Fruit fly (Drosophila melanogaster) whole organism, prepupa: ENCODE results near the gene CG12506.
A peak's percentile ranks its signal among the peaks of the same experiment; 100 is the strongest.

ENCODE experiments used
- Blimp-1 ChIP-seq: fragments of 200-800 bp; sonication (Bioruptor generic); optimal IDR thresholded peaks from 3 replicates; lab custom pipeline; 2017; ENCODE audit warnings: missing biosample characterization, missing genetic modification characterization, mild to moderate bottlenecking, moderate library complexity, missing genetic modification reagents
- CG10631 ChIP-seq: fragments of 200-800 bp; sonication (Bioruptor generic); optimal IDR thresholded peaks from 2 replicates; lab custom pipeline; 2016; ENCODE audit warnings: missing biosample characterization, missing genetic modification characterization
- CG11294 ChIP-seq: fragments of 200-800 bp; sonication (Bioruptor generic); IDR thresholded peaks from 2 replicates; pipeline ENCODE4 v1.3.6; 2022; ENCODE audit warnings: missing biosample characterization, missing genetic modification characterization
- CG11762 ChIP-seq: fragments of 200-800 bp; sonication (Bioruptor generic); optimal IDR thresholded peaks from 3 replicates; lab custom pipeline; 2016; ENCODE audit warnings: missing biosample characterization, missing genetic modification characterization; ENCODE audit not compliant: insufficient read depth
- CG15336 ChIP-seq: fragments of 200-800 bp; sonication (Bioruptor generic); IDR thresholded peaks from 2 replicates; pipeline ENCODE4 v1.3.6; 2022; ENCODE audit warnings: missing biosample characterization, missing genetic modification characterization
- CG1621 ChIP-seq: fragments of 200-800 bp; sonication (Bioruptor generic); optimal IDR thresholded peaks from 3 replicates; lab custom pipeline; 2018; ENCODE audit warnings: missing biosample characterization, mild to moderate bottlenecking, missing genetic modification characterization
- CG16779 ChIP-seq: fragments of 200-800 bp; sonication (Bioruptor generic); optimal IDR thresholded peaks from 3 replicates; lab custom pipeline; 2017; ENCODE audit warnings: missing biosample characterization, mild to moderate bottlenecking, missing genetic modification characterization
- CG32006 ChIP-seq: fragments of 200-800 bp; sonication (Bioruptor generic); optimal IDR thresholded peaks from 3 replicates; lab custom pipeline; 2017; ENCODE audit warnings: missing biosample characterization, mild to moderate bottlenecking, missing genetic modification characterization
- CG3919 ChIP-seq: fragments of 200-800 bp; sonication (Bioruptor generic); optimal IDR thresholded peaks from 3 replicates; lab custom pipeline; 2016; ENCODE audit warnings: missing biosample characterization, missing genetic modification characterization
- CG4318 ChIP-seq: fragments of 200-800 bp; sonication (Bioruptor generic); optimal IDR thresholded peaks from 3 replicates; lab custom pipeline; 2017; ENCODE audit warnings: missing biosample characterization, mild to moderate bottlenecking, missing genetic modification characterization
- CG6163 ChIP-seq: fragments of 200-800 bp; sonication (Bioruptor generic); IDR thresholded peaks from 3 replicates; pipeline ENCODE4 v1.3.6; 2022; ENCODE audit warnings: missing biosample characterization, missing genetic modification characterization
- CG6276 ChIP-seq: fragments of 200-800 bp; sonication (Bioruptor generic); optimal IDR thresholded peaks from 2 replicates; lab custom pipeline; 2017; ENCODE audit warnings: missing biosample characterization, mild to moderate bottlenecking, missing genetic modification characterization
- CG6854 ChIP-seq: fragments of 200-800 bp; sonication (Bioruptor generic); optimal IDR thresholded peaks from 2 replicates; lab custom pipeline; 2017; ENCODE audit warnings: missing biosample characterization, mild to moderate bottlenecking, missing genetic modification characterization
- CG8119 ChIP-seq: fragments of 200-800 bp; sonication (Bioruptor generic); IDR thresholded peaks from 3 replicates; pipeline ENCODE4 v1.3.6; 2022; ENCODE audit warnings: missing biosample characterization, missing genetic modification characterization
- CG8319 ChIP-seq: fragments of 200-800 bp; sonication (Bioruptor generic); optimal IDR thresholded peaks from 3 replicates; lab custom pipeline; 2016; ENCODE audit warnings: missing biosample characterization, missing genetic modification characterization
- CG9139 ChIP-seq: fragments of 200-800 bp; sonication (Bioruptor generic); optimal IDR thresholded peaks from 3 replicates; lab custom pipeline; 2017; ENCODE audit warnings: missing biosample characterization, mild to moderate bottlenecking, missing genetic modification characterization
- Eip75B ChIP-seq: fragments of 200-800 bp; sonication (Bioruptor generic); optimal IDR thresholded peaks from 3 replicates; lab custom pipeline; 2016; ENCODE audit warnings: missing biosample characterization, missing genetic modification characterization
- Eip78C ChIP-seq: fragments of 200-800 bp; sonication (Bioruptor generic); peaks from one replicate; lab custom pipeline; 2016; ENCODE audit warnings: missing biosample characterization, missing genetic modification characterization
- Ets21C ChIP-seq: fragments of 200-800 bp; sonication (Bioruptor generic); optimal IDR thresholded peaks from 3 replicates; lab custom pipeline; 2016; ENCODE audit warnings: missing biosample characterization, missing genetic modification characterization
- Gug ChIP-seq: fragments of 200-800 bp; sonication (Bioruptor generic); IDR thresholded peaks from 2 replicates; pipeline ENCODE4 v1.3.6; 2022; ENCODE audit warnings: missing biosample characterization, missing genetic modification characterization
- Hr4 ChIP-seq: fragments of 200-800 bp; sonication (Bioruptor generic); optimal IDR thresholded peaks from 3 replicates; lab custom pipeline; 2016; ENCODE audit warnings: missing biosample characterization, missing genetic modification characterization
- Lpt ChIP-seq: fragments of 200-800 bp; sonication (Bioruptor generic); optimal IDR thresholded peaks from 3 replicates; lab custom pipeline; 2016; ENCODE audit warnings: missing biosample characterization, missing genetic modification characterization
- OdsH ChIP-seq: fragments of 200-800 bp; sonication (Bioruptor generic); optimal IDR thresholded peaks from 3 replicates; lab custom pipeline; 2016; ENCODE audit warnings: missing biosample characterization, missing genetic modification characterization
- Smox ChIP-seq: fragments of 200-800 bp; sonication (Bioruptor generic); optimal IDR thresholded peaks from 3 replicates; lab custom pipeline; 2016; ENCODE audit warnings: missing biosample characterization, missing genetic modification characterization
- Sox14 ChIP-seq: fragments of 200-800 bp; sonication (Bioruptor generic); optimal IDR thresholded peaks from 3 replicates; lab custom pipeline; 2016; ENCODE audit warnings: missing biosample characterization, missing genetic modification characterization
- achi ChIP-seq: fragments of 200-800 bp; sonication (Bioruptor generic); optimal IDR thresholded peaks from 3 replicates; lab custom pipeline; 2016; ENCODE audit warnings: missing biosample characterization, missing genetic modification characterization
- acj6 ChIP-seq: fragments of 200-800 bp; sonication (Bioruptor generic); optimal IDR thresholded peaks from 3 replicates; lab custom pipeline; 2016; ENCODE audit warnings: missing biosample characterization, missing genetic modification characterization
- dac ChIP-seq: fragments of 200-800 bp; sonication (Bioruptor generic); optimal IDR thresholded peaks from 2 replicates; lab custom pipeline; 2017; ENCODE audit warnings: missing biosample characterization, mild to moderate bottlenecking, missing genetic modification characterization
- eg ChIP-seq: fragments of 200-800 bp; sonication (Bioruptor generic); IDR thresholded peaks from 3 replicates; pipeline ENCODE4 v1.3.6; 2022; ENCODE audit warnings: missing biosample characterization, missing genetic modification characterization
- fd85E ChIP-seq: fragments of 200-800 bp; sonication (Bioruptor generic); optimal IDR thresholded peaks from 3 replicates; lab custom pipeline; 2016; ENCODE audit warnings: missing biosample characterization, missing genetic modification characterization
- fkh ChIP-seq: fragments of 200-800 bp; sonication (Bioruptor generic); optimal IDR thresholded peaks from 3 replicates; lab custom pipeline; 2017; ENCODE audit warnings: missing biosample characterization, mild to moderate bottlenecking, missing genetic modification characterization, moderate library complexity
- net ChIP-seq: fragments of 200-800 bp; sonication (Bioruptor generic); optimal IDR thresholded peaks from 3 replicates; lab custom pipeline; 2016; ENCODE audit warnings: missing biosample characterization, missing genetic modification characterization
- salr ChIP-seq, 2 experiments: fragments of 200-800 bp; sonication (Bioruptor generic); optimal IDR thresholded peaks; 3 replicates each; lab custom pipeline; 2016 to 2018; ENCODE audit warnings: missing biosample characterization in 2 of 2, missing genetic modification characterization in 2 of 2, mild to moderate bottlenecking in 1 of 2
- ss ChIP-seq, 2 experiments: fragments of 200-800 bp; sonication (Bioruptor generic); optimal IDR thresholded peaks; 2 replicates in 1 of 2; 3 replicates in 1 of 2; lab custom pipeline; 2017 to 2018; ENCODE audit warnings: mild to moderate bottlenecking in 2 of 2, missing biosample characterization in 2 of 2, missing genetic modification characterization in 2 of 2, moderate library complexity in 1 of 2
- svp ChIP-seq: fragments of 200-800 bp; sonication (Bioruptor generic); peaks from one replicate; lab custom pipeline; 2016; ENCODE audit warnings: missing biosample characterization, missing genetic modification characterization

CG12506 gene

DNA sequence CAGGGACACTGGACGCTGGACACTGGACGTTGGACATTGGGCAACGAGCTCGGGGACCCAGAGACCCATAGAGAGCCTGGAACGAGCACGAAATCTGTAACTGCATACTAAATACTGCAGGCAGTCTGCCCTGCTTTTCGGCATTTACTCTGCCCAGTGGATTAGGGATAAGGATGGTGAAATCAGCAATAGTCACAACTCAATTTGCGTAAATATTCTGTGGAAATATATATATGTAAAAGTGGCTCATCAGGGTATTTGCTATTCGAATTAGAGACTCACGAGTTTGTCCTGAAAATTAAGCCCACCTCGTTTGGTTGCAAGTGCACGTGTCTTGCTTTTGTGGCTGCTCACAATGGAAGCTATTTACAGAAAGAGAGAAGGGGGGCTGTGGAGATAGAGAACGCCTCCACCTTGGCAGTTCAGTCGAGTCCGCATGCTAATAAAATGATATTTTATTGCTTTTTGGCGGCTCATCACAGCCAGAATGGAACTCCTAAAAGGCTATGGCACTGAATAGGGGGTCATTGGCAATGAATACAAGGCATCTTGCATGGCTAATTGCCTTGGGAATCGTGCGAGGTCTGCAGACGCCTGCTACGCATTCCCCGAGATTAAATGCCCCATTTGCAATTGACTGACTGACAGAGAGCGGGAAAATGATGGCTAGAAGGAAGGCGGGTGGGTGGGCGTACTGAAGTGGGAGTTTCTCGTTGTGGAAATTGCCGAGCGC lies 49.4 kb upstream of the CG12506 start (continued):
- TF ChIP-seq Blimp-1 (GFP tag; lab: Kevin White, UChicago) (no peak), salr (GFP tag; optimal IDR thresholded peaks at IDR 0.05; lab: Kevin White, UChicago) (peak in 1 of 2 experiments; percentile 50)

DNA sequence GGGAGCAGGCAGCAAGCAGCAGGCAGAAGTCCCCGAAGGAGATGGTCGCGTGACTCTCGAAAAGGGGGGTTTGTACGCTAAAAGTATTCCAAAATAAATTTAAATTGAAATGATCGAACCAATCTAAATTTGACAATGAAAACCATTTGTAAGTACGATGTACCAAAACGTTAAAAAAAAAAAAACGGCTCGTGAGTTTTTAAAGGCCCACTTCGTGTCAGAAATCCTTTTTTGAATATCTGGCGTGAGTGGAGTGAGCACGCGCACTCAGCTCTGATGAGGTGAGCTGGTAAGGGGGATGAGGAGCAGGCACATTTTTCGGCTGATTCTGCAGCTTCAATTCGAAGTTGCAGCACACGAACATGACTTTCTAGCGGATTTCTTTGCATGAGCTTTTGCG lies 48.6 kb upstream of the CG12506 start:
- TF ChIP-seq CG6854 (GFP tag; lab: Kevin White, UChicago) (no peak), OdsH (GFP tag; lab: Kevin White, UChicago) (peak; percentile 24), CG4318 (GFP tag; lab: Kevin White, UChicago) (peak; percentile 4), svp (peak; percentile 59), fkh (GFP tag; lab: Kevin White, UChicago) (no peak), CG8119 (GFP tag; lab: Robert Waterston, UW) (peak; percentile 52; the same call in 1 of the 3 replicates), Hr4 (peak; percentile 23), dac (GFP tag; lab: Kevin White, UChicago) (no peak), CG1621 (tag; lab: Kevin White, UChicago) (no peak), Eip75B (GFP tag; lab: Kevin White, UChicago) (peak; percentile 40), net (GFP tag; lab: Kevin White, UChicago) (no peak), Lpt (GFP tag; lab: Kevin White, UChicago) (no peak), acj6 (GFP tag; lab: Kevin White, UChicago) (peak; percentile 1), eg (GFP tag; lab: Robert Waterston, UW) (0 out of 3 replicates have a peak, but pooled peaks have one; percentile 28), CG32006 (peak; percentile 47), CG10631 (GFP tag; lab: Kevin White, UChicago) (peak; percentile 8), ss (GFP tag; optimal IDR thresholded peaks at IDR 0.05; lab: Kevin White, UChicago) (no peak), achi (peak; percentile 20), Eip78C (GFP tag; lab: Kevin White, UChicago) (peak; percentile 74), CG6276 (GFP tag; lab: Kevin White, UChicago) (peak; percentile 17)
- TF ChIP-seq, all 60 proteins: peak for 13

DNA sequence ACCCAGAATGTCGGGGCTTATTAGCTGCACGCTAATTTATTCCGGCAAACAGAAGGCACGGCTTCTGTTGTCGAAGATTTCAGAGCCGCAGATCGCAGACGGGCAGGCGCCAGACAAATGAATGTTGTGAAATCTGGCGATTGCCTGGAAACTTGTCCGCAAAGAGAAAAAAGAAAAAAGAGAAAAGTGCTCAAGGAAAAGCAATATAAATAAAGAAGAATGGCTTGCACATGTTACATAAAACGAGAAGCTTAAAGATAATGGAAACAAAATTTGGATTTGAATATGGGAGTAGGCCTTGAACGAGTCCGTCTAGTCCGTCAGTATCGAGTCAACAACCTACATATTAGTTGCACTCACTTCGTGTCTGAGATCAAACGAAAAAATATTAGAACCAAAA lies 45.3 kb upstream of the CG12506 start, which contains the start of gene Hsp60B:
Hsp60B (plus strand) TSS at position 301 of the 400 bp plus-strand sequence.
- TF ChIP-seq CG6276 (GFP tag; lab: Kevin White, UChicago) (no peak), achi (no peak), CG8319 (GFP tag; lab: Kevin White, UChicago) (no peak), svp (peak; percentile 30), Sox14 (GFP tag; lab: Kevin White, UChicago) (no peak)

DNA sequence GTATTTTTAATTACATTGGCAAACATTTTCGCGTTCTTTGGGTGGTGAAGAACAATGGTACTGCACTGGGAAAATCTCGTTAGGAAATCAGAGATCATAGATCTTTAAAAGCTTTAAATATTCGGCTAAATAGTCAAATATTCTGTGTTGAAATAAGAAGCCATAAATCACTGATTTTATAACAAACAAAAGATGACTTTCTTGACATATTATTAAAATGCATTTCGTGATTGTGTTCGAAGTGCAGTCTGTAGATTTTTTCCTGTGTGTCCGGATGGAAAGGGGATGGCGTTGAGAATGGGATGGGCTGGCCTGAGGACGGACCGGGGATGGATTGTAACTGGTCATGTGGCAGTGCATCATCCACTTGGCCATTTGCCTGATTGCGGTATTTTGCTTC lies 41.2 kb upstream of the CG12506 start:
- TF ChIP-seq Eip78C (GFP tag; lab: Kevin White, UChicago) (peak; percentile 55), dac (GFP tag; lab: Kevin White, UChicago) (no peak)

DNA sequence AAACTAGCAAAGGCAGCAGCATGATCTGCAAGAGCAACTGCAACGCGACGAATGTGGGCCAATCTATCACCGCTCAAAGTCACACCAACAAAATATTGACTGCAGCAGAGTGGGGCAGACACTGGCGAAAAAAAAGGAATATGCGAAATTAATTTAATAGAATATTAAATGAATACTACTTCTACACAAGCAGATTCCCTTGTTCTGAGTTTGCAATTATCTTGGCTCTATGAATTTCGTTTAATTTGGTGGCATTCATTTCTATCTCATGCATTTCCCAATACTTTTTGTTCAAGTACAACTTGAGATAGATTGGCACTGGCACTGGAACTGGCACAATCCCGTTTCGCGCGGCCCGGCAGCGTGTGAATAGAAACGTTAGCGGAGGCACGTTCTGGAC lies 39.2 kb upstream of the CG12506 start:
- peak; percentile 15 for TF ChIP-seq CG4318 (GFP tag; lab: Kevin White, UChicago)
- TF ChIP-seq Lpt (GFP tag; lab: Kevin White, UChicago), result peak; percentile 23
- no peak for TF ChIP-seq Blimp-1 (GFP tag; lab: Kevin White, UChicago)
- TF ChIP-seq CG6276 (GFP tag; lab: Kevin White, UChicago), result peak; percentile 40
- no peak for TF ChIP-seq CG11762 (GFP tag; lab: Kevin White, UChicago)
- peak; percentile 68 for TF ChIP-seq CG15336 (GFP tag; lab: Robert Waterston, UW)
- peak; percentile 62; the same call in 2 of the 3 replicates for TF ChIP-seq CG6163
- no peak for TF ChIP-seq Ets21C
- TF ChIP-seq Smox (GFP tag; lab: Kevin White, UChicago), result no peak
- TF ChIP-seq OdsH (GFP tag; lab: Kevin White, UChicago), result peak; percentile 2
- peak; percentile 66 for TF ChIP-seq CG32006
- TF ChIP-seq fd85E (GFP tag; lab: Kevin White, UChicago), result no peak
- no peak for TF ChIP-seq CG9139
- TF ChIP-seq Hr4, result peak; percentile 23
- TF ChIP-seq eg (GFP tag; lab: Robert Waterston, UW), result peak; percentile 69
- TF ChIP-seq CG16779, result no peak
- TF ChIP-seq CG8119 (GFP tag; lab: Robert Waterston, UW), result peak; percentile 23; the same call in 1 of the 3 replicates
- peak; percentile 25; the same call in 1 of the 2 replicates for TF ChIP-seq CG11294 (GFP tag; lab: Robert Waterston, UW)
- peak; percentile 2 for TF ChIP-seq CG3919 (GFP tag; lab: Kevin White, UChicago)
- peak; percentile 57 for TF ChIP-seq Gug (GFP tag; lab: Robert Waterston, UW)
